Worm (Caenorhabditis elegans) whole organism, midembryonic: Measurements from ENCODE around the gene D1025.1.

Experiments
- flt-1 ChIP-seq: fragments of 200-800 bp; sonication (Bioruptor generic); IDR thresholded peaks from 2 replicates; pipeline ENCODE4 v1.3.6; 2022; ENCODE audit warnings: missing genetic modification characterization, missing compliant biosample characterization
- klf-2 ChIP-seq: fragments of 200-800 bp; sonication (Bioruptor generic); conservative IDR thresholded peaks from 2 replicates; pipeline ENCODE4 v1.3.6; 2022; ENCODE audit warnings: missing genetic modification reagents, missing genetic modification characterization, missing compliant biosample characterization
- ztf-23 ChIP-seq: fragments of 200-800 bp; sonication (Bioruptor generic); IDR thresholded peaks from 2 replicates; pipeline ENCODE4 v1.3.6; 2022; ENCODE audit warnings: missing genetic modification reagents, missing genetic modification characterization, missing compliant biosample characterization

DNA sequence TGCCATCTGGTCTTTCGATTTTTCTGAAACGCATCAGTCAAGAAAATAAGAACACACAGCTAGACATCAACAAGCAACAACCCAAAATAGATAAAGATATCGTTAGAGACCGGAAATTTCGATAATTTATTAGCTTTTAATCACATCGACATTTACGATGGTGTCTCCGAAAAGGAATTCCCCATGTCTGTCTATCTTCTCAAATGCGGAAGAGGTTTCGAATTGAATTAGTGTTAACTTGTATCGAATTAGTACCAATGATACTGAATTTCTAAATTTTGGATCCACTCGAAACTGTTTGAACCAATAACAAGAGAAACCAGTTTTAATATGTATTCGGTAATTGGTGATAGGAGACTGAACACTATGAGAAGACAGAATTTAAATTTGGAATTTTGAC, 14.0 kb downstream of the D1025.1 start:
- TF ChIP-seq ztf-23 (GFP tag; lab: Robert Waterston, UW) (no peak), flt-1 (GFP tag; lab: Robert Waterston, UW) (no peak), klf-2 (no peak)
